Worm (Caenorhabditis elegans) whole organism, early embryonic: ENCODE results near the gene vps-2.

ENCODE experiments used
- B0310.2 ChIP-seq: sonication (generic microtip); optimal IDR thresholded peaks from 2 replicates; lab custom pipeline; 2016; ENCODE audit warnings: mild to moderate bottlenecking, missing genetic modification characterization, missing compliant biosample characterization
- F13C5.2 ChIP-seq: sonication (generic microtip); optimal IDR thresholded peaks from 2 replicates; lab custom pipeline; 2017; ENCODE audit warnings: mild to moderate bottlenecking, missing genetic modification characterization, inconsistent platforms, missing compliant biosample characterization
- aly-1 ChIP-seq: sonication (generic microtip); optimal IDR thresholded peaks from 2 replicates; lab custom pipeline; 2016; ENCODE audit warnings: missing genetic modification characterization, missing compliant biosample characterization
- ama-1 ChIP-seq: fragments of 150-350 bp; optimal IDR thresholded peaks from 2 replicates; lab custom pipeline; 2014
- ceh-13 ChIP-seq: fragments of 200-800 bp; sonication (Bioruptor generic); optimal IDR thresholded peaks from 2 replicates; lab custom pipeline; 2018; ENCODE audit warnings: mild to moderate bottlenecking, missing genetic modification characterization, missing compliant biosample characterization
- ceh-36 ChIP-seq: sonication (generic microtip); optimal IDR thresholded peaks from 2 replicates; lab custom pipeline; 2016; ENCODE audit warnings: missing genetic modification characterization, inconsistent platforms, missing compliant biosample characterization
- ets-7 ChIP-seq: sonication (generic microtip); optimal IDR thresholded peaks from 2 replicates; lab custom pipeline; 2016; ENCODE audit warnings: missing genotype, missing genetic modification characterization, missing compliant biosample characterization
- flt-1 ChIP-seq: fragments of 200-800 bp; sonication (Bioruptor generic); IDR thresholded peaks from 2 replicates; pipeline ENCODE4 v1.3.6; 2022; ENCODE audit warnings: missing genetic modification characterization, missing compliant biosample characterization
- hmbx-1 ChIP-seq: sonication (generic microtip); optimal IDR thresholded peaks from 2 replicates; lab custom pipeline; 2016; ENCODE audit warnings: mild to moderate bottlenecking, missing genetic modification characterization, missing compliant biosample characterization
- hmg-4 ChIP-seq: fragments of 200-800 bp; sonication (Bioruptor generic); optimal IDR thresholded peaks from 2 replicates; lab custom pipeline; 2018; ENCODE audit warnings: mild to moderate bottlenecking, missing genetic modification characterization, missing compliant biosample characterization
- hnd-1 ChIP-seq: sonication (generic microtip); optimal IDR thresholded peaks from 2 replicates; lab custom pipeline; 2016; ENCODE audit warnings: missing genetic modification characterization, missing compliant biosample characterization
- pes-1 ChIP-seq: fragments of 200-800 bp; sonication (Bioruptor generic); IDR thresholded peaks from 2 replicates; pipeline ENCODE4 v1.3.6; 2022; ENCODE audit warnings: missing genetic modification reagents, missing genetic modification characterization, missing compliant biosample characterization
- scrt-1 ChIP-seq: fragments of 200-800 bp; sonication (Bioruptor generic); IDR thresholded peaks from 2 replicates; pipeline ENCODE4 v1.3.6; 2022; ENCODE audit warnings: missing genetic modification characterization, missing compliant biosample characterization
- sea-1 ChIP-seq: fragments of 200-800 bp; sonication (Bioruptor generic); conservative IDR thresholded peaks from 2 replicates; pipeline ENCODE4 v1.3.6; 2022; ENCODE audit warnings: missing genetic modification characterization, missing compliant biosample characterization
- tbx-11 ChIP-seq: fragments of 200-800 bp; sonication (Bioruptor generic); IDR thresholded peaks from 2 replicates; pipeline ENCODE4 v1.3.6; 2022; ENCODE audit warnings: missing genetic modification characterization, missing compliant biosample characterization
- tbx-37 ChIP-seq: fragments of 200-800 bp; sonication (Bioruptor generic); conservative IDR thresholded peaks from 2 replicates; pipeline ENCODE4 v1.3.6; 2022; ENCODE audit warnings: missing genetic modification reagents, missing genetic modification characterization, missing compliant biosample characterization
- tra-4 ChIP-seq: sonication (generic microtip); optimal IDR thresholded peaks from 2 replicates; lab custom pipeline; 2017; ENCODE audit warnings: missing genetic modification characterization, missing compliant biosample characterization

The vps-2 gene

DNA sequence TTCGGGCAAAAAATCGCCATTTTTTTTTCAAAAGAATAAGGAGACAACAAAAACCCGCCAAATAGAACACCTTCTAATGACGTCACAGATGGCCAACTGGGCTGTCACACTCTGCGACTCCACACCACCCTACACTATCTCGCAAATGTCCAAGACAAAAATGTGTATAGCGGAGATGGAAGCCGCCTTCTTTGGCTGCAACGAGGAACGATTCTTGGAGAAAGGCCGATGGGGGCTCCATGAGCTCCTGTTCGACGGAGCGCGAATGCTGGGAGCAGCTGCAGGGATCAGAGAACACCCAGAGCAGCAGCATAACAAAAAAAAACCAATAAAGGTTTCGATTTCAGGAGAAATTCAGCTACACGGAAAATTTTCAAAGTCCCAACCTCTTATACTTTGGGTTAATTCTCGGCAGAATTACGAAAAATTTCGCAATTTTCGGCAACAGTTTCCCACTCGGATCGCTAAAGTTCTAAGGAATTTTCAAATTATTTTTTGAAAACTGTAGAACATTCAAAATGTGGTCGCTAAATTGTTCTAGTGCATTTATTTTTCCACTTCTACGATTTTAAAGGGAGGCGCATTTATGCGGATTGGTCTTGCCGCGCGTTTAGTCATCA is 37.9 kb upstream of the vps-2 start:
- no peak for TF ChIP-seq scrt-1 (GFP tag; lab: Robert Waterston, UW)
- TF ChIP-seq F13C5.2 (tag; lab: Kevin White, UChicago): no peak
- no peak for TF ChIP-seq tra-4 (tag; lab: Kevin White, UChicago)
- no peak for TF ChIP-seq hnd-1 (tag; lab: Kevin White, UChicago)
- TF ChIP-seq tbx-11 (GFP tag; lab: Robert Waterston, UW): no peak
- no peak for TF ChIP-seq tbx-37 (GFP tag; lab: Robert Waterston, UW)
- TF ChIP-seq ceh-36 (tag; lab: Kevin White, UChicago): no peak
- no peak for TF ChIP-seq ceh-13 (GFP tag; lab: Kevin White, UChicago)
- TF ChIP-seq aly-1 (tag; lab: Kevin White, UChicago): no peak
- no peak for TF ChIP-seq pes-1 (GFP tag; lab: Robert Waterston, UW)
- no peak for TF ChIP-seq flt-1 (GFP tag; lab: Robert Waterston, UW)
- no peak for TF ChIP-seq B0310.2 (tag; lab: Kevin White, UChicago)
- TF ChIP-seq hmg-4 (GFP tag; lab: Kevin White, UChicago): no peak
- TF ChIP-seq sea-1 (GFP tag; lab: Robert Waterston, UW): no peak
- no peak for TF ChIP-seq ets-7 (tag; lab: Kevin White, UChicago)
- no peak for TF ChIP-seq hmbx-1 (tag; lab: Kevin White, UChicago)
- no peak for TF ChIP-seq ama-1

ce11 chrII:12805161-12805560 is 37.1 kb upstream of the vps-2 start, which contains the start of the genes Y46G5A.18 and Y46G5A.47:
Gene Y46G5A.18 (minus strand): TSS chrII:12805261.
Gene Y46G5A.47 (minus strand): TSS chrII:12805306.
- TF ChIP-seq flt-1 (GFP tag; lab: Robert Waterston, UW) (no peak), tra-4 (tag; lab: Kevin White, UChicago) (no peak), ceh-13 (GFP tag; lab: Kevin White, UChicago) (no peak), ama-1 (no peak), ceh-36 (tag; lab: Kevin White, UChicago) (no peak), sea-1 (GFP tag; lab: Robert Waterston, UW) (no peak), pes-1 (GFP tag; lab: Robert Waterston, UW) (no peak), ets-7 (tag; lab: Kevin White, UChicago) (no peak), tbx-37 (GFP tag; lab: Robert Waterston, UW) (no peak), hnd-1 (tag; lab: Kevin White, UChicago) (no peak), aly-1 (tag; lab: Kevin White, UChicago) (no peak), scrt-1 (GFP tag; lab: Robert Waterston, UW) (no peak), tbx-11 (GFP tag; lab: Robert Waterston, UW) (no peak), F13C5.2 (tag; lab: Kevin White, UChicago) (no peak)

- TF ChIP-seq aly-1 (tag; lab: Kevin White, UChicago) (no peak), tbx-37 (GFP tag; lab: Robert Waterston, UW) (no peak), pes-1 (GFP tag; lab: Robert Waterston, UW) (no peak), sea-1 (GFP tag; lab: Robert Waterston, UW) (no peak), scrt-1 (GFP tag; lab: Robert Waterston, UW) (no peak), hmg-4 (GFP tag; lab: Kevin White, UChicago) (no peak), ceh-13 (GFP tag; lab: Kevin White, UChicago) (no peak), hnd-1 (tag; lab: Kevin White, UChicago) (no peak), tbx-11 (GFP tag; lab: Robert Waterston, UW) (no peak), ama-1 (no peak), F13C5.2 (tag; lab: Kevin White, UChicago) (no peak)
Measured at ce11 chrII:12799927-12800522, 32.0 kb upstream of the vps-2 start.

DNA sequence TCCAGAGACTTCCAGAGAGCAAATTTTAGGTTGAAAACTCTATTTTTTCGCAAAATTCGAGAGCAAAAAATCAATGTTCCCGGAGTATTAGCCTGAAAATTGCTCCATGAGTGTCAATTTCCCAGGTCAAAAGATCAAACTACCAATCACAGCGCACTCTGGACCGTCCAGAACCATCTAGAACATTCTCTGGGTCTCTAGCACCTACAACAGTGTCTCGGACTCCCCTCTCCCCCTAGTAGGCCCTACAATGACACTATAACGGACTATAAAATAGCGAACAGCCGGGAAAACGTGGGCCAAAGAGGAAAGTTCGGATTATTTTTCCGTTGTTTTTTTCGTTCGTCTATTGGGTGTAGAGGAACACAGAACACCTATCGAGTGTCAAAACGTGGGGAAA is 31.3 kb upstream of the vps-2 start:
- TF ChIP-seq pes-1 (GFP tag; lab: Robert Waterston, UW) (no peak), ets-7 (tag; lab: Kevin White, UChicago) (no peak), hmbx-1 (tag; lab: Kevin White, UChicago) (no peak), hmg-4 (GFP tag; lab: Kevin White, UChicago) (no peak), hnd-1 (tag; lab: Kevin White, UChicago) (no peak), sea-1 (GFP tag; lab: Robert Waterston, UW) (no peak), B0310.2 (tag; lab: Kevin White, UChicago) (no peak), ama-1 (no peak), F13C5.2 (tag; lab: Kevin White, UChicago) (no peak)

DNA sequence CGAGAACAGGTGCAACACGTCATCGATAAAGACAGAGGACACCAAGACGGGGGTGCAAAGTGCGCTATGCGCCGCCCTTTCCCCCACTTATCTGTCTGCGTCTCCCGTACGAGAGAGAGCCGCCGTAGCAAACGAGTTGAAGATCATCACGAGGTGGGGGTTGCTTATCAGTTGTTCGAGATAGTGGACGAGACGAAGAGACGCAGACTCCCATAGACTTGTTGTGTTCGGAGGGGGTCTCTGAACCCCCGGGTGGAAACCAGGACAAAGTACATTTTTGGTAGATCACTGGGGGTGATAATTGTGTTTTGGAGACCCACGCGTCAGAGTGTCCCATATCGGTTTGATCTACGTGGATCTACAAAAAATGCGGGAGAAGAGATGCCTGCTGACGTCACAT is 30.8 kb upstream of the vps-2 start:
- no peak for TF ChIP-seq hmg-4 (GFP tag; lab: Kevin White, UChicago)
- TF ChIP-seq flt-1 (GFP tag; lab: Robert Waterston, UW): no peak
- TF ChIP-seq pes-1 (GFP tag; lab: Robert Waterston, UW): no peak
- TF ChIP-seq B0310.2 (tag; lab: Kevin White, UChicago): no peak
- TF ChIP-seq tbx-11 (GFP tag; lab: Robert Waterston, UW): no peak
- no peak for TF ChIP-seq tbx-37 (GFP tag; lab: Robert Waterston, UW)
- no peak for TF ChIP-seq ama-1

DNA sequence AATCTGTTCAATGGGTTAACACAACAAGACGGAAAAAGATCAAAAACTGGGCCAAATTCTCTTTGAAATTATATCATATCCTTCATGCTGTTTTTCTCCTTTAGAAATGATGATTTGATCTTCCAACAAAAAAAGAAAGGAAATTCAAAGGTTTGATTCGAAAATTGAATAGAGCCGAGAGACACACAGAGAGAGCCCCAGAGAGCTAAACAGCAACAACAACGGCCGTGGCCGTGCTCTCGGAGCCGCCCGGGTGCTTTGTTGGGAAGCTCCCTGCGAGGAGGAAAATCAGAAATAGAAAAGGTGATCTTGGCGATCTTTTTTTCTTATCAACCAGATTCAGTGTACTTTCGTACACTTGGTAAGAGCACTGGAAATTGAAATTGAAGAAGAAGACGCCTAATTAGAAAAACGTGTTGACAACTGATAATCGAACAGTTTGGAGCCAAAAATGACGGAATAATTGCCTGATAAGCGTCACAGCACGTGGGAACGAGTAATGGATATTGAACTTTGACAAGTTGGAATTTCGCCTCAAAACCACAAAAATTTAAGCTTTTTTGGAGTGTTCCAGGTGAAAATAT is 29.3 kb upstream of the vps-2 start:
- TF ChIP-seq sea-1 (GFP tag; lab: Robert Waterston, UW): no peak
- no peak for TF ChIP-seq F13C5.2 (tag; lab: Kevin White, UChicago)
- no peak for TF ChIP-seq scrt-1 (GFP tag; lab: Robert Waterston, UW)
- TF ChIP-seq ceh-36 (tag; lab: Kevin White, UChicago): no peak
- no peak for TF ChIP-seq hmbx-1 (tag; lab: Kevin White, UChicago)
- no peak for TF ChIP-seq B0310.2 (tag; lab: Kevin White, UChicago)
